Fruit fly (Drosophila melanogaster) whole organism, adult: ENCODE measurements around the gene CG12320.

ENCODE experiments used
- cnc ChIP-seq, 2 experiments: fragments of >200 bp; optimal IDR thresholded peaks; 2 replicates each; lab custom pipeline; 2017
- pad ChIP-seq: fragments of 200-800 bp; sonication (Bioruptor generic); optimal IDR thresholded peaks from 3 replicates; lab custom pipeline; 2017; ENCODE audit warnings: missing biosample characterization, missing genetic modification characterization, mild to moderate bottlenecking, moderate library complexity, missing genetic modification reagents

DNA sequence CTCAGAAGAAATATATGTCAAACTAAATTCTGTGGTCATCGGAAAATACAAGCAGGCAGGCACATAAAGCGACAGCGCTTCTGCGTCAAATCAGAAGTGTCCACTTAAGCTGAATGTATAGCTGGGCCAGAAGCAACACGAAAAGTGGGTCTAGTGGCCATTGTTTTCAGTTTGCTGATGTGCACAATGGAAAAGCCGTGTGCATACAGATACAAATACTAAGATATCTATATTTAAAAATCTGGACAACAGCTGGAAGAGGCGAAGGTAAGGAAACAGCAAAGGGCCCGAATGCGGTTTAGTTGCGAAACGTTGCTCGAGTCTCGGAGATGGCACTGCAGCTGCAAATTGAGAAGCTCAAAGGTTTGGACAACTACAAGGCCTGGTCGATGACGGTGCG is 1.7 kb downstream of the CG12320 start, which contains the start of gene CG18598:
- TF ChIP-seq pad (GFP tag; lab: Kevin White, UChicago) (no peak), cnc (optimal IDR thresholded peaks at IDR 0.05; lab: Kevin White, UChicago) (no peak)
